Fruit fly (Drosophila melanogaster) whole organism, embryonic: ENCODE results near the gene Pdi.
A peak's percentile ranks its signal among the peaks of the same experiment; 100 is the strongest.

Experiments used
- Atf-2 ChIP-seq: fragments of 200-800 bp; sonication (Bioruptor generic); optimal IDR thresholded peaks from 2 replicates; lab custom pipeline; 2016; ENCODE audit warnings: missing biosample characterization, missing genetic modification characterization
- Atf3 ChIP-seq: fragments of 200-800 bp; sonication (Bioruptor generic); optimal IDR thresholded peaks from 3 replicates; lab custom pipeline; 2016; ENCODE audit warnings: missing biosample characterization, missing genetic modification characterization
- Bteb2 ChIP-seq: fragments of 200-800 bp; sonication (Bioruptor generic); optimal IDR thresholded peaks from 2 replicates; lab custom pipeline; 2016; ENCODE audit warnings: missing biosample characterization, missing genetic modification characterization
- CG10565 ChIP-seq: fragments of 200-800 bp; sonication (Bioruptor generic); optimal IDR thresholded peaks from 3 replicates; lab custom pipeline; 2016; ENCODE audit warnings: missing biosample characterization, mild to moderate bottlenecking, missing genetic modification characterization
- CG11456 ChIP-seq: fragments of 200-800 bp; sonication (Bioruptor generic); IDR thresholded peaks from 3 replicates; pipeline ENCODE4 v1.3.6; 2022; ENCODE audit warnings: missing biosample characterization, missing genetic modification characterization
- CG12744 ChIP-seq: fragments of 200-800 bp; sonication (Bioruptor generic); optimal IDR thresholded peaks from 2 replicates; lab custom pipeline; 2016; ENCODE audit warnings: missing biosample characterization, missing genetic modification characterization
- CG13296 ChIP-seq: fragments of 200-800 bp; sonication (Bioruptor generic); optimal IDR thresholded peaks from 3 replicates; lab custom pipeline; 2018; ENCODE audit warnings: missing biosample characterization, mild to moderate bottlenecking, missing genetic modification characterization
- CG15696 ChIP-seq: fragments of 200-800 bp; sonication (Bioruptor generic); optimal IDR thresholded peaks from 2 replicates; lab custom pipeline; 2019; ENCODE audit warnings: missing biosample characterization, mild to moderate bottlenecking, missing genetic modification characterization, moderate library complexity
- CG1603 ChIP-seq: fragments of 200-800 bp; sonication (Bioruptor generic); optimal IDR thresholded peaks from 2 replicates; lab custom pipeline; 2019; ENCODE audit warnings: missing biosample characterization, mild to moderate bottlenecking, missing genetic modification characterization, moderate library complexity
- CG17359 ChIP-seq: fragments of 200-800 bp; sonication (Bioruptor generic); optimal IDR thresholded peaks from 3 replicates; lab custom pipeline; 2018; ENCODE audit warnings: missing biosample characterization, mild to moderate bottlenecking, missing genetic modification characterization, moderate library complexity
- CG17802 ChIP-seq: fragments of 200-800 bp; sonication (Bioruptor generic); optimal IDR thresholded peaks from 2 replicates; lab custom pipeline; 2018; ENCODE audit warnings: missing biosample characterization, mild to moderate bottlenecking, missing genetic modification characterization, moderate library complexity
- CG18011 ChIP-seq: fragments of 200-800 bp; sonication (Bioruptor generic); optimal IDR thresholded peaks from 2 replicates; lab custom pipeline; 2017; ENCODE audit warnings: missing biosample characterization, missing genetic modification characterization, mild to moderate bottlenecking, moderate library complexity, missing genotype
- CG2202 ChIP-seq: fragments of 200-800 bp; sonication (Bioruptor generic); optimal IDR thresholded peaks from 2 replicates; lab custom pipeline; 2018; ENCODE audit warnings: missing biosample characterization, mild to moderate bottlenecking, missing genetic modification characterization
- CG3065 ChIP-seq: fragments of 200-800 bp; sonication (Bioruptor generic); optimal IDR thresholded peaks from 2 replicates; lab custom pipeline; 2016; ENCODE audit warnings: missing biosample characterization, missing genetic modification characterization
- CG32772 ChIP-seq: fragments of 200-800 bp; sonication (Bioruptor generic); IDR thresholded peaks from 2 replicates; pipeline ENCODE4 v1.3.6; 2022; ENCODE audit warnings: missing biosample characterization, missing genetic modification characterization
- CG3281 ChIP-seq: fragments of 200-800 bp; sonication (Bioruptor generic); optimal IDR thresholded peaks from 3 replicates; lab custom pipeline; 2017; ENCODE audit warnings: missing biosample characterization, mild to moderate bottlenecking, missing genetic modification characterization
- CG3407 ChIP-seq: fragments of 200-800 bp; sonication (Bioruptor generic); optimal IDR thresholded peaks from 2 replicates; lab custom pipeline; 2018; ENCODE audit warnings: missing biosample characterization, mild to moderate bottlenecking, missing genetic modification characterization
- CG5180 ChIP-seq: fragments of 200-800 bp; sonication (Bioruptor generic); optimal IDR thresholded peaks from 3 replicates; lab custom pipeline; 2017; ENCODE audit warnings: missing biosample characterization, missing genetic modification characterization, mild to moderate bottlenecking, moderate library complexity, missing genetic modification reagents
- CG5245 ChIP-seq: fragments of 200-800 bp; sonication (Bioruptor generic); optimal IDR thresholded peaks from 3 replicates; lab custom pipeline; 2016; ENCODE audit warnings: missing biosample characterization, missing genetic modification characterization
- CG7786 ChIP-seq: fragments of 200-800 bp; sonication (Bioruptor generic); optimal IDR thresholded peaks from 2 replicates; lab custom pipeline; 2016; ENCODE audit warnings: missing biosample characterization, missing genetic modification characterization
- CG9215 ChIP-seq: fragments of 200-800 bp; sonication (Bioruptor generic); IDR thresholded peaks from 2 replicates; pipeline ENCODE4 v1.3.6; 2022; ENCODE audit warnings: missing biosample characterization, missing genetic modification characterization
- CG9797 ChIP-seq: fragments of 200-800 bp; sonication (Bioruptor generic); optimal IDR thresholded peaks from 3 replicates; lab custom pipeline; 2018; ENCODE audit warnings: missing biosample characterization, mild to moderate bottlenecking, missing genetic modification characterization
- CHES-1-like ChIP-seq: fragments of 200-800 bp; sonication (Bioruptor generic); optimal IDR thresholded peaks from 2 replicates; lab custom pipeline; 2016; ENCODE audit warnings: missing biosample characterization, missing genetic modification characterization
- Dad ChIP-seq: fragments of 200-800 bp; sonication (Bioruptor generic); optimal IDR thresholded peaks from 3 replicates; lab custom pipeline; 2016; ENCODE audit warnings: missing biosample characterization, missing genetic modification characterization
- H15 ChIP-seq: fragments of 200-800 bp; sonication (Bioruptor generic); IDR thresholded peaks from 3 replicates; pipeline ENCODE4 v1.3.6; 2022; ENCODE audit warnings: missing biosample characterization, missing genetic modification characterization
- HmgZ ChIP-seq: fragments of 200-800 bp; sonication (Bioruptor generic); optimal IDR thresholded peaks from 2 replicates; lab custom pipeline; 2018; ENCODE audit warnings: missing biosample characterization, mild to moderate bottlenecking, missing genetic modification characterization
- Hr51 ChIP-seq, 2 experiments: fragments of 200-800 bp; sonication (Bioruptor generic); optimal IDR thresholded peaks; 2 replicates in 1 of 2; 3 replicates in 1 of 2; lab custom pipeline; 2016 to 2018; ENCODE audit warnings: missing biosample characterization in 2 of 2, missing genetic modification characterization in 2 of 2, mild to moderate bottlenecking in 1 of 2, moderate library complexity in 1 of 2
- MBD-R2 ChIP-seq: fragments of 200-800 bp; sonication (Bioruptor generic); IDR thresholded peaks from 2 replicates; pipeline ENCODE4 v1.3.6; 2022; ENCODE audit warnings: missing biosample characterization, missing genetic modification characterization
- Oli ChIP-seq: fragments of 200-800 bp; sonication (Bioruptor generic); optimal IDR thresholded peaks from 2 replicates; lab custom pipeline; 2018; ENCODE audit warnings: missing biosample characterization, mild to moderate bottlenecking, missing genetic modification characterization, moderate library complexity
- Vsx1 ChIP-seq: fragments of 200-800 bp; sonication (Bioruptor generic); optimal IDR thresholded peaks from 2 replicates; lab custom pipeline; 2017; ENCODE audit warnings: missing biosample characterization, mild to moderate bottlenecking, missing genetic modification characterization, missing genetic modification reagents
- Xrp1 ChIP-seq: fragments of 200-800 bp; sonication (Bioruptor generic); IDR thresholded peaks from 2 replicates; pipeline ENCODE4 v1.3.6; 2022; ENCODE audit warnings: missing biosample characterization, missing genetic modification characterization
- ato ChIP-seq: fragments of 200-800 bp; sonication (Bioruptor generic); IDR thresholded peaks from 2 replicates; pipeline ENCODE4 v1.3.6; 2022; ENCODE audit warnings: missing biosample characterization, missing genetic modification characterization; ENCODE audit not compliant: partially characterized antibody
- cg ChIP-seq: fragments of 200-800 bp; sonication (Bioruptor generic); optimal IDR thresholded peaks from 3 replicates; lab custom pipeline; 2019; ENCODE audit warnings: missing biosample characterization, mild to moderate bottlenecking, missing genetic modification characterization, moderate library complexity
- da ChIP-seq: fragments of 200-800 bp; sonication (Bioruptor generic); optimal IDR thresholded peaks from 2 replicates; lab custom pipeline; 2016; ENCODE audit warnings: missing biosample characterization, missing genetic modification characterization
- disco-r ChIP-seq: fragments of 200-800 bp; sonication (Bioruptor generic); optimal IDR thresholded peaks from 2 replicates; lab custom pipeline; 2016; ENCODE audit warnings: missing biosample characterization, missing genetic modification characterization
- dmrt11E ChIP-seq: fragments of 200-800 bp; sonication (Bioruptor generic); optimal IDR thresholded peaks from 3 replicates; lab custom pipeline; 2018; ENCODE audit warnings: missing biosample characterization, mild to moderate bottlenecking, missing genetic modification characterization, moderate library complexity
- kah ChIP-seq: fragments of 200-800 bp; sonication (Bioruptor generic); optimal IDR thresholded peaks from 2 replicates; lab custom pipeline; 2018; ENCODE audit warnings: missing biosample characterization, mild to moderate bottlenecking, missing genetic modification characterization
- lab ChIP-seq: fragments of 200-800 bp; sonication (Bioruptor generic); optimal IDR thresholded peaks from 3 replicates; lab custom pipeline; 2017; ENCODE audit warnings: missing biosample characterization, missing genetic modification characterization, mild to moderate bottlenecking, moderate library complexity, missing genetic modification reagents
- lmd ChIP-seq: fragments of 200-800 bp; sonication (Bioruptor generic); IDR thresholded peaks from 2 replicates; pipeline ENCODE4 v1.3.6; 2022; ENCODE audit warnings: missing biosample characterization, missing genetic modification characterization
- p53 ChIP-seq: fragments of 200-800 bp; sonication (Bioruptor generic); optimal IDR thresholded peaks from 2 replicates; lab custom pipeline; 2016; ENCODE audit warnings: missing biosample characterization, missing genetic modification characterization
- peb ChIP-seq: fragments of 200-800 bp; sonication (Bioruptor generic); IDR thresholded peaks from 2 replicates; pipeline ENCODE4 v1.3.6; 2022; ENCODE audit warnings: missing biosample characterization, missing genetic modification characterization
- sim ChIP-seq: fragments of 200-800 bp; sonication (Bioruptor generic); IDR thresholded peaks from 2 replicates; pipeline ENCODE4 v1.3.6; 2022; ENCODE audit warnings: missing biosample characterization, missing genetic modification characterization
- slbo ChIP-seq: fragments of 200-800 bp; sonication (Bioruptor generic); IDR thresholded peaks from 2 replicates; pipeline ENCODE4 v1.3.6; 2022; ENCODE audit warnings: missing biosample characterization, missing genetic modification characterization
- sna ChIP-seq: fragments of 200-800 bp; sonication (Bioruptor generic); IDR thresholded peaks from 2 replicates; pipeline ENCODE4 v1.3.6; 2022; ENCODE audit warnings: missing biosample characterization, missing genetic modification characterization; ENCODE audit not compliant: partially characterized antibody
- sob ChIP-seq: fragments of 200-800 bp; sonication (Bioruptor generic); IDR thresholded peaks from 2 replicates; pipeline ENCODE4 v1.3.6; 2022; ENCODE audit warnings: missing biosample characterization, missing genetic modification characterization
- sr ChIP-seq: fragments of 200-800 bp; sonication (Bioruptor generic); IDR thresholded peaks from 3 replicates; pipeline ENCODE4 v1.3.6; 2022; ENCODE audit warnings: missing biosample characterization, missing genetic modification characterization
- vfl ChIP-seq: fragments of 200-800 bp; sonication (Bioruptor generic); optimal IDR thresholded peaks from 2 replicates; lab custom pipeline; 2016; ENCODE audit warnings: missing biosample characterization, missing genetic modification characterization
- z ChIP-seq: fragments of 200-800 bp; sonication (Bioruptor generic); IDR thresholded peaks from 3 replicates; pipeline ENCODE4 v1.3.6; 2022; ENCODE audit warnings: missing biosample characterization, missing genetic modification characterization

The Pdi gene

DNA sequence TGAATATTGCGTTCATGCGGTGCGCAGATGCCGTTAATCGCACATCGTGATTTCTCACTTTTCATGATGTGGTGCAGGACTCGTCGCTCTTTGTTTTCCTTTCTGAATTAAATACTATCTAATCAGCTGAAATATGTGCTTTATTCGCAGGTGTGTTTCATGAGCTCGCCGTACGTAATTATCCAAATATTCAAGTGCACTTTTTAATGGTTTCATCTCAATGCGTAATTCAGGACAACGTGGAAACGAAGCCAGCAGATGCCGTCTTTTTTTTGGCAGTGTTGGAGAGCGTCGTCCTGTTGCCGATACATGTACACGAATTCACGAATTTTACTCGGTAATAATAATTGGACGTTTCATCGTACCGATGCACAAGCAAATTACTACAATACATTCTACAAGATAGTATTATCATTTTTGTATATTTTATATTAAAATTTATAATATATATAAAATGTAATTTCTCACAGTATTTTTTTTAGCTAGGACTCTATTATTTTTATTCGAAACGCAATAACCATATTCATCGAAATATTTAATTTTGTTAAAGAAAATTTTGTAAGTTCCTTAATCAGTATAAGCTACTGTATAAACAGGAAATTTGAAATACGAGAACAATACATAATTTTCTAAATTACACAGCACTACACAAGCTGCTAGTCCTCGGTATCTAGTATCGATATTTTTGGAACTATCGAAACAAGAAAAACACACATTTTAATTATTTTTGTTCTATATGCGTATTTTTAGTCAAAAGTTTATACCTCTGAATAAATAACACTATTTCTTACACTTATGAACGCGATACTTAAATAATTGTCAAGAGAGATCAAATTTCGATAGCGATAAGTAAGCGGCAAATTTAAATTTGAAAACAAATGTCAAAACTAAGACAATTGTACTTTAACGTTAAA, 5.7 kb downstream of the Pdi start, which contains the start of gene CG12316 (continued):
- peak; percentile 81 for TF ChIP-seq Vsx1 (GFP tag; lab: Kevin White, UChicago)
- peak; percentile 93 for TF ChIP-seq Dad (GFP tag; lab: Kevin White, UChicago)
- TF ChIP-seq disco-r (GFP tag; lab: Kevin White, UChicago): peak; percentile 89
- peak; percentile 77 for TF ChIP-seq H15
- no peak; the same call in none of the 2 replicates for TF ChIP-seq CG32772 (GFP tag; lab: Robert Waterston, UW)
- no peak for TF ChIP-seq CG5180 (GFP tag; lab: Kevin White, UChicago)
- TF ChIP-seq sna (GFP tag; lab: Robert Waterston, UW): peak; percentile 57
- TF ChIP-seq lmd (GFP tag; lab: Robert Waterston, UW): peak; percentile 88
- peak; percentile 46; the same call in 1 of the 3 replicates for TF ChIP-seq sr (GFP tag; lab: Robert Waterston, UW)
- peak; percentile 72 for TF ChIP-seq kah (GFP tag; lab: Kevin White, UChicago)
- no peak for TF ChIP-seq cg (GFP tag; lab: Kevin White, UChicago)
- TF ChIP-seq ato (GFP tag; lab: Robert Waterston, UW): peak; percentile 36; the same call in 1 of the 2 replicates
- TF ChIP-seq CG3407 (GFP tag; lab: Kevin White, UChicago): peak; percentile 85
- TF ChIP-seq CG9215 (GFP tag; lab: Robert Waterston, UW): peak; percentile 76
- peak; percentile 94 for TF ChIP-seq HmgZ (tag; lab: Kevin White, UChicago)
- TF ChIP-seq lab: peak; percentile 95
- TF ChIP-seq CG9797 (GFP tag; lab: Kevin White, UChicago): peak; percentile 50
- TF ChIP-seq peb: peak; percentile 71
- peak; percentile 94 for TF ChIP-seq CG7786 (GFP tag; lab: Kevin White, UChicago)
- peak; percentile 78 for TF ChIP-seq CG10565 (GFP tag; lab: Kevin White, UChicago)
- peak; percentile 92 for TF ChIP-seq Atf3
- peak; percentile 91 for TF ChIP-seq Oli (tag; lab: Kevin White, UChicago)
- peak; percentile 73; the same call in 2 of the 3 replicates for TF ChIP-seq CG11456
- TF ChIP-seq CG18011: peak; percentile 81
- TF ChIP-seq Bteb2 (GFP tag; lab: Kevin White, UChicago): peak; percentile 88
- TF ChIP-seq CG2202 (tag; lab: Kevin White, UChicago): peak; percentile 92
- peak; percentile 96 for TF ChIP-seq dmrt11E (tag; lab: Kevin White, UChicago)
- TF ChIP-seq CHES-1-like (GFP tag; lab: Kevin White, UChicago): peak; percentile 89
- peak; percentile 87 for TF ChIP-seq CG12744 (GFP tag; lab: Kevin White, UChicago)
- TF ChIP-seq Xrp1 (GFP tag; lab: Robert Waterston, UW): peak; percentile 93
- TF ChIP-seq sob (GFP tag; lab: Robert Waterston, UW): peak; percentile 82
- peak; percentile 77 for TF ChIP-seq CG17802 (tag; lab: Kevin White, UChicago)
- TF ChIP-seq CG13296 (GFP tag; lab: Kevin White, UChicago): peak; percentile 93
- peak; percentile 85 for TF ChIP-seq p53 (GFP tag; lab: Kevin White, UChicago)
- peak; percentile 85 for TF ChIP-seq CG5245 (GFP tag; lab: Kevin White, UChicago)
- TF ChIP-seq CG15696 (tag; lab: Kevin White, UChicago): peak; percentile 95
- peak; percentile 91 for TF ChIP-seq CG3281 (GFP tag; lab: Kevin White, UChicago)
- peak; percentile 90 for TF ChIP-seq CG1603 (tag; lab: Kevin White, UChicago)
- peak; percentile 85 for TF ChIP-seq sim (GFP tag; lab: Robert Waterston, UW)
- TF ChIP-seq slbo (GFP tag; lab: Robert Waterston, UW): peak; percentile 71
- TF ChIP-seq MBD-R2 (GFP tag; lab: Robert Waterston, UW): peak; percentile 61
- peak; percentile 89 for TF ChIP-seq Atf-2 (GFP tag; lab: Kevin White, UChicago)
- TF ChIP-seq CG3065 (GFP tag; lab: Kevin White, UChicago): peak; percentile 43
- peak; percentile 38; the same call in 1 of the 3 replicates for TF ChIP-seq z
- TF ChIP-seq vfl (GFP tag; lab: Kevin White, UChicago): peak; percentile 84
- peak; percentile 88 for TF ChIP-seq CG17359 (tag; lab: Kevin White, UChicago)
- peak; percentile 91 for TF ChIP-seq da (GFP tag; lab: Kevin White, UChicago)
- TF ChIP-seq Hr51 (GFP tag; optimal IDR thresholded peaks at IDR 0.05; lab: Kevin White, UChicago): peak; percentile 92 to 94
